Worm (Caenorhabditis elegans): ENCODE results near the gene ZK353.3.
A peak's percentile ranks its signal among the peaks of the same experiment; 100 is the strongest.

Gene ZK353.3

DNA sequence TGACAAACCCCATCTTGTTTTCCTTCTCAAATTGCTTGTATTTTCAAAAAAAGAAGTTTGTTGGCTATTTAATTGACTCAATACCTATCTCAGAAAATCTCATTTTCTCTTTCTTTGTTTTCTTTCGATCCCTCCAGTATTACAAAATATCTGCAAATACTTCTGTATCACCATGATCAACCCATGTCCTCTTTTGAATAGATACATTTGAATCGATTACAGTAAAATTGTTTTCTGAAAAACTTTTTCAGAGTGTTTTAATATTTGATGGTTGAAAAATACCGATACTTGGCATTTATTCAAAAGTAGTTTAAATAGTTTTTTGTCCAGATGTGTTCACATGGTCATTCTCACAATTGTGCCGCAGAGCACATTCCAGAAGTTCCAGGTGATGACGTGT lies 13.4 kb downstream of the ZK353.3 start, which contains the start of gene ZK353.9:
Gene ZK353.9 (plus strand): TSS at position 331 of the 400 bp plus-strand sequence.
- TF ChIP-seq drap-1 (GFP tag; optimal IDR thresholded peaks at IDR 0.05): no peak
- no peak for TF ChIP-seq ham-2 (GFP tag; optimal IDR thresholded peaks at IDR 0.05)
- no peak for TF ChIP-seq M03D4.4 (tag; optimal IDR thresholded peaks at IDR 0.05)
- TF ChIP-seq elt-1 (tag; optimal IDR thresholded peaks at IDR 0.05; ENCODE audit: borderline replicate concordance, insufficient read depth): no peak
- TF ChIP-seq lin-13 (tag; optimal IDR thresholded peaks at IDR 0.05): no peak
- TF ChIP-seq unc-62 (GFP tag; optimal IDR thresholded peaks at IDR 0.05): no peak
- no peak for TF ChIP-seq ceh-39 (tag; optimal IDR thresholded peaks at IDR 0.05)

DNA sequence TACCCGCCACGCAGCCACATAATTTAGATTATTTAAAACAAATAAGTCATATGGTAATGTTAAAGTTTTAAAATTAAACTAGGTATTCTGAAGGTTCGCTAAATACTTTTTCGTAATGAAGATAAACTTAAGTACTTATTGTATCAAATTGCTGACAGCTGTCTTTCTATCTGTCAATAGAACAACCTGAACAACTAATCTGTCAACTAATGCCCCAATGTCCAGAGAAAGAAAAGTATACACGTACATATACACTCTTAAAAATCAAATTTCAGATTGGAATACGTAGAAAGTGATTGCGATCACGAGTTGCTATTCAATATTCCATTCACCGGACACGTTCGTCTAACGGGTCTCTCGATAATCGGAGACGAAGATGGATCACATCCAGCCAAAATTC lies 15.0 kb downstream of the ZK353.3 start:
- TF ChIP-seq ztf-11 (tag; optimal IDR thresholded peaks at IDR 0.05): no peak
- peak; percentile 50 for TF ChIP-seq unc-62 (GFP tag; optimal IDR thresholded peaks at IDR 0.05)
- no peak for TF ChIP-seq lsy-2 (tag; optimal IDR thresholded peaks at IDR 0.05)

DNA sequence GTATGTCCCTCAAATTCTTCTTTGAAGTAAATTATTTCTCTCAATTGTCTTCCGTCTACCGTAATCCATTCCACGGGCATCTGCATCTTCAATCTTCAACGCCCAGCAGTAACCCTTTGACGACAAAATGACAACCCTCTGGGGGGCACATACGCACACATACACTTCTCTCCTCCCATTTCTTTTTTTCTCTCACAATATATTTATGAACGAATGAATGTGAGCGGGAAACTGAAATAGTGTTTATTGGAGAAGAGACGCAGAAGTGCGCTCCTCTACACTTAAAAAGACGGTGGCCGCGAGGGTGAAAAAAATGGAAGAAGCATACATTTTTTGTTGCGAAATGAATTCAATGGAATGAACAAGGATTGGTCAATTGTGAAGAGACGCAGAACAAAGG lies 16.2 kb downstream of the ZK353.3 start:
- no peak for TF ChIP-seq elt-1 (tag; optimal IDR thresholded peaks at IDR 0.05; ENCODE audit: borderline replicate concordance, insufficient read depth)
- TF ChIP-seq elt-3 (tag; optimal IDR thresholded peaks at IDR 0.05): no peak
- TF ChIP-seq unc-62 (GFP tag; optimal IDR thresholded peaks at IDR 0.05): peak; percentile 90
- TF ChIP-seq mls-2 (tag; optimal IDR thresholded peaks at IDR 0.05): peak; percentile 62
- TF ChIP-seq ceh-83 (GFP tag; optimal IDR thresholded peaks at IDR 0.05): no peak
- TF ChIP-seq nhr-76 (tag; optimal IDR thresholded peaks at IDR 0.05): no peak
- peak; percentile 46 for TF ChIP-seq sptf-1 (tag; optimal IDR thresholded peaks at IDR 0.05)
- TF ChIP-seq hlh-1 (tag; optimal IDR thresholded peaks at IDR 0.05): peak; percentile 70
- peak; percentile 80 for TF ChIP-seq lsy-2 (tag; optimal IDR thresholded peaks at IDR 0.05)
- peak; percentile 47 for TF ChIP-seq nhr-237 (tag; optimal IDR thresholded peaks at IDR 0.05)
- peak; percentile 30 for TF ChIP-seq ham-2 (GFP tag; optimal IDR thresholded peaks at IDR 0.05)
- TF ChIP-seq drap-1 (GFP tag; optimal IDR thresholded peaks at IDR 0.05): peak; percentile 5
- TF ChIP-seq mep-1 (tag; optimal IDR thresholded peaks at IDR 0.05): peak; percentile 74
- peak; percentile 77 for TF ChIP-seq ces-1 (GFP tag; optimal IDR thresholded peaks at IDR 0.05)
- TF ChIP-seq nhr-2 (tag; optimal IDR thresholded peaks at IDR 0.05): peak; percentile 30
- TF ChIP-seq unc-120 (tag; optimal IDR thresholded peaks at IDR 0.05; ENCODE audit: poor library complexity, severe bottlenecking): peak; percentile 31

DNA sequence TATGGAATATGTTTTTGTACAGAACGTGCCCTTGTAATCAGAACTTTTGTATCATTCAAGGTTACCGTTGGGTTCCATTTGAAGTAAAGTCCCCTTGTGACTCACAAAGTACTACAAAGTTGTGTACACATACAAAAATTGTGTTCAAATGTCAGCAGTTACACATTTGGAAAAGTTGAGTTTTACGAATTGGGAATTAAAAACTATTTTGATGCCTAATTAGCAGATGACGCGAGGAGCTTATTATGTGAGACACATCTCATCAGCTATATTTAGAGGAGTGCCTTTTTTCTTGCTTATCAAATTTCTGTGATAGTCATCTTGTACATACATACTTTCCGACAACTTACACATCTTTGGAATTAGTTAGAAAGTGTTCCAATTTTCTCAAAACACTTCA lies 17.7 kb downstream of the ZK353.3 start:
- TF ChIP-seq sem-2 (GFP tag; optimal IDR thresholded peaks at IDR 0.05): no peak
- no peak for TF ChIP-seq ham-2 (GFP tag; optimal IDR thresholded peaks at IDR 0.05)
- TF ChIP-seq pha-4 (tag; optimal IDR thresholded peaks at IDR 0.05): no peak
- no peak for TF ChIP-seq nhr-28 (tag; optimal IDR thresholded peaks at IDR 0.05)
- TF ChIP-seq sptf-1 (tag; optimal IDR thresholded peaks at IDR 0.05): no peak
- TF ChIP-seq ces-1 (GFP tag; optimal IDR thresholded peaks at IDR 0.05): no peak
- no peak for TF ChIP-seq unc-62 (GFP tag; optimal IDR thresholded peaks at IDR 0.05)
- no peak for TF ChIP-seq elt-1 (tag; optimal IDR thresholded peaks at IDR 0.05; ENCODE audit: borderline replicate concordance, insufficient read depth)
- no peak for TF ChIP-seq ceh-39 (tag; optimal IDR thresholded peaks at IDR 0.05)
- no peak for TF ChIP-seq M03D4.4 (tag; optimal IDR thresholded peaks at IDR 0.05)
- no peak for TF ChIP-seq unc-120 (tag; optimal IDR thresholded peaks at IDR 0.05; ENCODE audit: poor library complexity, severe bottlenecking)
- TF ChIP-seq elt-3 (tag; optimal IDR thresholded peaks at IDR 0.05): no peak

DNA sequence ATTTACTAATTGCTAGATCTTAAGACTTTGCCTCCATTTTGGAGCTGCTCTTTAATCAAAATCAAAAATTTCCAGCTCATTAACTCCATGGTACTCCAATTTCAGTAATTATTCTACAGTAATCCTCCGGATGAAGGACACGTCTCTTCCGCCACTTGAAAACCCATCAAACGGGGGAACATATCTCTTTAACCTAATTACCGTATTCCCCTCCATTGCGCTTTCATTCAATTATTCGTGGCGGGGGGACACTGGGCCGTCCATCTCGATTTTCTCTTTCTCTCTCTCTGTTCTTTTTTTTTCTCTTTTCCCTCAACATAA lies 21.0 kb downstream of the ZK353.3 start:
- TF ChIP-seq ces-1 (GFP tag; optimal IDR thresholded peaks at IDR 0.05) (peak; percentile 99), blmp-1 (tag; optimal IDR thresholded peaks at IDR 0.05) (peak; percentile 37), ceh-43 (GFP tag; optimal IDR thresholded peaks at IDR 0.05) (no peak), mab-5 (tag; optimal IDR thresholded peaks at IDR 0.05) (no peak)

DNA sequence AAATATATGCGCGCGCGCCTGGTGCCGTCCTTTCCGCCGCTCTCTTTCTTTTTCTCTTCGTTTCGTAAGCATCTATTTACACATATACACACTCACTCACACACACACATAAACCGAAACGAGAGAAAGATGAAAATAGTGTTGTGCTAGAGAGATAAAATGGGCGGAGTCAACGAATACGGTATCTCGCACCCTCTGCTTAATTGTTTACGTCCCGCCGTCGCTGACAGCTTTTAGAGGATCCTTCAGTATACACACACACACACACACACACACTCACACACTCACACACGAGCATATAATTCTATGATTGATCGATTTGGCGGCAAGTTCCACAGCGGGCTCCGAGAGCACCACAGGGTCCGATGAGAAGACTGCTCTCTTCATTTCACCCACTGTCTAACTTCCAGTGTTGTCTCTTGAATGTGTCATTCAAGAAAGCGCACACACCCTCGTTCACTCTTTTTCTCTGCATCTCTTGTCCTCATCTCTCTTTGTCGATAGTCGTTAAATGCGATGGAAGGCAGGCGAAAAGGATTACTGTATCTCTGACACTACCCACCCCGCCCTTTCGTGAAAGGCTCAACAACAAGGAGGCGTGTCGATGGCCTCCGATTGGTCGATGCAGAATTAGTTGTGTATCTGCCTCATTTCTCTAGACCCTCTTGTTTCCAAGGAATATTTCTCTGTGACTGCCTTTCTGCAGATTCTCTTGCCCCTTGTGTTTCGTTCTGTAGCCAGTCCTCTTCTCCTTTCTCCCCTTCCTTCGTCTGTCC lies 21.6 kb downstream of the ZK353.3 start:
- TF ChIP-seq unc-120 (tag; optimal IDR thresholded peaks at IDR 0.05; ENCODE audit: poor library complexity, severe bottlenecking): peak; percentile 92
- TF ChIP-seq elt-1 (tag; optimal IDR thresholded peaks at IDR 0.05; ENCODE audit: borderline replicate concordance, insufficient read depth): no peak
- peak; percentile 62 for TF ChIP-seq mep-1 (tag; optimal IDR thresholded peaks at IDR 0.05)
- TF ChIP-seq nhr-28 (tag; optimal IDR thresholded peaks at IDR 0.05): no peak
- TF ChIP-seq lin-13 (tag; optimal IDR thresholded peaks at IDR 0.05): peak; percentile 64
- TF ChIP-seq ceh-43 (GFP tag; optimal IDR thresholded peaks at IDR 0.05): peak; percentile 23
- peak; percentile 46 for TF ChIP-seq mab-5 (tag; optimal IDR thresholded peaks at IDR 0.05)
- TF ChIP-seq mls-2 (tag; optimal IDR thresholded peaks at IDR 0.05): peak; percentile 83
- peak; percentile 96 for TF ChIP-seq ces-1 (GFP tag; optimal IDR thresholded peaks at IDR 0.05)
- peak; percentile 13 for TF ChIP-seq nhr-2 (tag; optimal IDR thresholded peaks at IDR 0.05)
- no peak for TF ChIP-seq lin-32 (GFP tag; optimal IDR thresholded peaks at IDR 0.05)
- TF ChIP-seq snpc-4 (tag; optimal IDR thresholded peaks at IDR 0.05): no peak
- TF ChIP-seq lsy-2 (tag; optimal IDR thresholded peaks at IDR 0.05): peak; percentile 96
- peak; percentile 44 for TF ChIP-seq drap-1 (GFP tag; optimal IDR thresholded peaks at IDR 0.05)
- TF ChIP-seq flh-1 (GFP tag; optimal IDR thresholded peaks at IDR 0.05): no peak
- no peak for TF ChIP-seq bed-3 (GFP tag; optimal IDR thresholded peaks at IDR 0.05)
- peak; percentile 95 for TF ChIP-seq ceh-39 (tag; optimal IDR thresholded peaks at IDR 0.05)
- peak; percentile 86 for TF ChIP-seq ham-2 (GFP tag; optimal IDR thresholded peaks at IDR 0.05)
- peak; percentile 78 for TF ChIP-seq unc-39 (tag; optimal IDR thresholded peaks at IDR 0.05)
- TF ChIP-seq nhr-12 (tag; optimal IDR thresholded peaks at IDR 0.05): peak; percentile 61
- peak; percentile 98 for TF ChIP-seq unc-62 (GFP tag; optimal IDR thresholded peaks at IDR 0.05)
- no peak for TF ChIP-seq cnd-1 (tag; optimal IDR thresholded peaks at IDR 0.05)
- no peak for TF ChIP-seq elt-3 (tag; optimal IDR thresholded peaks at IDR 0.05)
- TF ChIP-seq nhr-237 (tag; optimal IDR thresholded peaks at IDR 0.05): peak; percentile 75
- no peak for TF ChIP-seq tbx-8 (GFP tag; optimal IDR thresholded peaks at IDR 0.05)
- peak; percentile 81 for TF ChIP-seq ztf-11 (tag; optimal IDR thresholded peaks at IDR 0.05)
- TF ChIP-seq zip-8 (tag; optimal IDR thresholded peaks at IDR 0.05): no peak

All from whole organism, mixed stage, embryonic.